Fruit fly (Drosophila melanogaster): Measurements from ENCODE around the gene EMC1.
A peak's percentile ranks its signal among the peaks of the same experiment; 100 is the strongest.

The EMC1 gene

DNA sequence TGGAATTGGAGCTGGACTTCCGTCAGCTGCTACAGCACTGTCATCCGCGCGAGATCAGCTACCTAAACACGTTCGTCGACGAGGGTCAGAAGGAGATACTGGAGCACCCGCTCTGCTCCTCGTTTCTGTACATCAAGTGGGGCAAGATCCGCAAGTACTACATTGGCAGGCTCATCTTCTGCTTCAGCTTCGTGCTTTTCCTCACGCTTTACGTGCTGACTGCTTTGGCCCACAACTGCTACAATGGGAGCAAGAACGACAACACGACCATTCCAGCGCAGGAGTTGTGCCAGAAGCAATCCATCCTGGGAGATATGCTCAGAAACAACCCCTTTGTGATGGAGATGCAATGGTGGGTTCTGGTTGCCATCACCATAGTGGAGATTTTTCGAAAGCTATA lies 7.9 kb downstream of the EMC1 start:
- no peak for TF ChIP-seq CG10669 (GFP tag; optimal IDR thresholded peaks at IDR 0.05)
- TF ChIP-seq CG11294 (GFP tag; IDR thresholded peaks at IDR 0.05), result no peak
- no peak for TF ChIP-seq Blimp-1 (GFP tag; optimal IDR thresholded peaks at IDR 0.05)
- no peak for TF ChIP-seq CG4318 (GFP tag; optimal IDR thresholded peaks at IDR 0.05)
- no peak for TF ChIP-seq Eip78C (GFP tag)
- TF ChIP-seq Ets96B (tag; optimal IDR thresholded peaks at IDR 0.05), result no peak
- no peak for TF ChIP-seq esn (GFP tag; optimal IDR thresholded peaks at IDR 0.05)
- no peak for TF ChIP-seq CG3919 (GFP tag; optimal IDR thresholded peaks at IDR 0.05)
- no peak for TF ChIP-seq spab (GFP tag; optimal IDR thresholded peaks at IDR 0.05)
- TF ChIP-seq CG15336 (GFP tag; IDR thresholded peaks at IDR 0.05), result no peak
- TF ChIP-seq Sox14 (GFP tag; optimal IDR thresholded peaks at IDR 0.05), result no peak
- TF ChIP-seq CG11902 (GFP tag; optimal IDR thresholded peaks at IDR 0.05), result no peak
- no peak for TF ChIP-seq svp (GFP tag)
- TF ChIP-seq net (GFP tag; optimal IDR thresholded peaks at IDR 0.05), result no peak
- no peak for TF ChIP-seq OdsH (GFP tag; optimal IDR thresholded peaks at IDR 0.05)
- no peak for TF ChIP-seq CG34406 (GFP tag; optimal IDR thresholded peaks at IDR 0.05)

DNA sequence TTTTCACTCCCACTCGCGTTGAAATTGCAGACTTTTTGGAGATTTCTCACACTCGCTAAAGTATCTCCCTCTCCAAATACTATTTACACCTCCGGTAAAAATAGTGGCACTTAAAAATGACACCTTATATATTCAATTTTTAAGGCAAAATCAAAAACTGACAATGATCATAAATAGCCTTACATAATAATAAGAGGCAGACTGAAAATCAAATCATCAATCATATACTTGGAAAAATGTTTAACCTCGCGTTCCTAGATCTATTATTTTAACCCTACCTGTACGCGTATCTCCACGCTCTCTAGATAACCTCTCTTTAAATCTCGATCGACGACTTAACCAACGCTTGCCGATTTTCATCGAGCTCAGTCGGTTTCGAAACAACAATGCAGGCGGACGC lies 11.7 kb downstream of the EMC1 start:
- TF ChIP-seq esn (GFP tag; optimal IDR thresholded peaks at IDR 0.05) (peak; percentile 36), CG11902 (GFP tag; optimal IDR thresholded peaks at IDR 0.05) (peak; percentile 69), CG9139 (GFP tag; optimal IDR thresholded peaks at IDR 0.05) (no peak), CG10669 (GFP tag; optimal IDR thresholded peaks at IDR 0.05) (peak; percentile 89), CG15336 (GFP tag; IDR thresholded peaks at IDR 0.05) (peak; percentile 98), salr (GFP tag; optimal IDR thresholded peaks at IDR 0.05) (no peak), fd85E (GFP tag; optimal IDR thresholded peaks at IDR 0.05) (peak; percentile 64), pdm3 (GFP tag; optimal IDR thresholded peaks at IDR 0.05) (peak; percentile 86), CG31627 (GFP tag; optimal IDR thresholded peaks at IDR 0.05) (no peak), CG6792 (GFP tag; optimal IDR thresholded peaks at IDR 0.05) (no peak), CG4318 (GFP tag; optimal IDR thresholded peaks at IDR 0.05) (no peak), CG6276 (GFP tag; optimal IDR thresholded peaks at IDR 0.05) (no peak), CG3032 (tag; optimal IDR thresholded peaks at IDR 0.05) (peak; percentile 87), Smox (GFP tag; optimal IDR thresholded peaks at IDR 0.05) (no peak), CG10631 (GFP tag; optimal IDR thresholded peaks at IDR 0.05) (peak; percentile 82), Hr39 (GFP tag; optimal IDR thresholded peaks at IDR 0.05) (no peak), CG7368 (GFP tag; optimal IDR thresholded peaks at IDR 0.05) (peak; percentile 88), Sox14 (GFP tag; optimal IDR thresholded peaks at IDR 0.05) (no peak), Eip93F (GFP tag; optimal IDR thresholded peaks at IDR 0.05) (no peak), Met (GFP tag; optimal IDR thresholded peaks at IDR 0.05) (no peak), CG8632 (GFP tag; optimal IDR thresholded peaks at IDR 0.05) (peak; percentile 83), svp (GFP tag) (no peak), Gug (GFP tag; IDR thresholded peaks at IDR 0.05) (peak; percentile 89), CG11762 (GFP tag; optimal IDR thresholded peaks at IDR 0.05; ENCODE audit: insufficient read depth) (peak; percentile 88), CG8319 (GFP tag; optimal IDR thresholded peaks at IDR 0.05) (peak; percentile 85), Sox102F (GFP tag; optimal IDR thresholded peaks at IDR 0.05) (no peak), achi (GFP tag; optimal IDR thresholded peaks at IDR 0.05) (peak; percentile 85), Eip75B (GFP tag; optimal IDR thresholded peaks at IDR 0.05) (peak; percentile 90), CG11294 (GFP tag; IDR thresholded peaks at IDR 0.05) (peak; percentile 81), CG16779 (tag; optimal IDR thresholded peaks at IDR 0.05) (no peak), OdsH (GFP tag; optimal IDR thresholded peaks at IDR 0.05) (peak; percentile 76), fkh (GFP tag; optimal IDR thresholded peaks at IDR 0.05) (peak; percentile 55), dsx (GFP tag; optimal IDR thresholded peaks at IDR 0.05; ENCODE audit: poor library complexity, severe bottlenecking) (peak; percentile 96), Lpt (GFP tag; optimal IDR thresholded peaks at IDR 0.05) (peak; percentile 94), CG6854 (GFP tag; optimal IDR thresholded peaks at IDR 0.05) (peak; percentile 36), CG6808 (GFP tag; optimal IDR thresholded peaks at IDR 0.05) (no peak), topi (GFP tag; optimal IDR thresholded peaks at IDR 0.05) (peak; percentile 49), acj6 (GFP tag; optimal IDR thresholded peaks at IDR 0.05) (peak; percentile 75), cyc (GFP tag; optimal IDR thresholded peaks at IDR 0.05) (peak; percentile 55), CG32006 (GFP tag; optimal IDR thresholded peaks at IDR 0.05) (peak; percentile 92), Sox15 (GFP tag; optimal IDR thresholded peaks at IDR 0.05) (peak; percentile 55), dac (GFP tag; optimal IDR thresholded peaks at IDR 0.05) (peak; percentile 84), CG3919 (GFP tag; optimal IDR thresholded peaks at IDR 0.05) (no peak), Eip78C (GFP tag) (peak; percentile 98), Hr38 (GFP tag; optimal IDR thresholded peaks at IDR 0.05) (no peak)
